Fruit fly (Drosophila melanogaster) whole organism, embryonic: ENCODE measurements around the gene Ndfip.
A peak's percentile ranks its signal among the peaks of the same experiment; 100 is the strongest.

Experiments used
- Asciz ChIP-seq: fragments of 200-800 bp; sonication (Bioruptor generic); optimal IDR thresholded peaks from 2 replicates; lab custom pipeline; 2017; ENCODE audit warnings: missing biosample characterization, mild to moderate bottlenecking, missing genetic modification characterization, missing genetic modification reagents
- Bgb ChIP-seq: fragments of 200-800 bp; sonication (Bioruptor generic); IDR thresholded peaks from 2 replicates; pipeline ENCODE4 v1.3.6; 2022; ENCODE audit warnings: missing biosample characterization, missing genetic modification characterization; ENCODE audit not compliant: partially characterized antibody
- Bteb2 ChIP-seq: fragments of 200-800 bp; sonication (Bioruptor generic); optimal IDR thresholded peaks from 2 replicates; lab custom pipeline; 2016; ENCODE audit warnings: missing biosample characterization, missing genetic modification characterization
- CG10959 ChIP-seq: fragments of 200-800 bp; sonication (Bioruptor generic); IDR thresholded peaks from 2 replicates; pipeline ENCODE4 v1.3.6; 2022; ENCODE audit warnings: missing biosample characterization, missing genetic modification characterization
- CG11695 ChIP-seq: fragments of 200-800 bp; sonication (Bioruptor generic); IDR thresholded peaks from 3 replicates; pipeline ENCODE4 v1.3.6; 2022; ENCODE audit warnings: missing biosample characterization, missing genetic modification characterization
- CG12769 ChIP-seq: fragments of 200-800 bp; sonication (Bioruptor generic); optimal IDR thresholded peaks from 2 replicates; lab custom pipeline; 2019; ENCODE audit warnings: missing biosample characterization, mild to moderate bottlenecking, missing genetic modification characterization, moderate library complexity
- CG14050 ChIP-seq: fragments of 200-800 bp; sonication (Bioruptor generic); IDR thresholded peaks from 3 replicates; pipeline ENCODE4 v1.3.6; 2022; ENCODE audit warnings: missing biosample characterization, missing genetic modification characterization
- CG14710 ChIP-seq: fragments of 200-800 bp; sonication (Bioruptor generic); optimal IDR thresholded peaks from 3 replicates; lab custom pipeline; 2019; ENCODE audit warnings: missing biosample characterization, mild to moderate bottlenecking, missing genetic modification characterization, moderate library complexity
- CG14860 ChIP-seq: fragments of 200-800 bp; sonication (Bioruptor generic); IDR thresholded peaks from 3 replicates; pipeline ENCODE4 v1.3.6; 2022; ENCODE audit warnings: missing biosample characterization, missing genetic modification characterization; ENCODE audit not compliant: partially characterized antibody
- CG15011 ChIP-seq: fragments of 200-800 bp; sonication (Bioruptor generic); optimal IDR thresholded peaks from 3 replicates; lab custom pipeline; 2018; ENCODE audit warnings: missing biosample characterization, mild to moderate bottlenecking, missing genetic modification characterization
- CG1602 ChIP-seq: fragments of 200-800 bp; sonication (Bioruptor generic); optimal IDR thresholded peaks from 3 replicates; lab custom pipeline; 2016; ENCODE audit warnings: missing biosample characterization, missing genetic modification characterization
- CG17612 ChIP-seq: fragments of 200-800 bp; sonication (Bioruptor generic); IDR thresholded peaks from 2 replicates; pipeline ENCODE4 v1.3.6; 2022; ENCODE audit warnings: missing biosample characterization, missing genetic modification characterization
- CG2678 ChIP-seq: fragments of 200-800 bp; sonication (Bioruptor generic); optimal IDR thresholded peaks from 3 replicates; lab custom pipeline; 2019; ENCODE audit warnings: missing biosample characterization, mild to moderate bottlenecking, missing genetic modification characterization, moderate library complexity
- CG31224 ChIP-seq: fragments of 200-800 bp; sonication (Bioruptor generic); IDR thresholded peaks from 2 replicates; pipeline ENCODE4 v1.3.6; 2022; ENCODE audit warnings: missing biosample characterization, missing genetic modification characterization
- CG3407 ChIP-seq: fragments of 200-800 bp; sonication (Bioruptor generic); optimal IDR thresholded peaks from 2 replicates; lab custom pipeline; 2018; ENCODE audit warnings: missing biosample characterization, mild to moderate bottlenecking, missing genetic modification characterization
- CG42726 ChIP-seq: fragments of 200-800 bp; sonication (Bioruptor generic); IDR thresholded peaks from 2 replicates; pipeline ENCODE4 v1.3.6; 2022; ENCODE audit warnings: missing biosample characterization, missing genetic modification characterization; ENCODE audit not compliant: partially characterized antibody
- CG6272 ChIP-seq: fragments of 200-800 bp; sonication (Bioruptor generic); IDR thresholded peaks from 2 replicates; pipeline ENCODE4 v1.3.6; 2022; ENCODE audit warnings: missing biosample characterization, missing genetic modification characterization
- CG8089 ChIP-seq: fragments of 200-800 bp; sonication (Bioruptor generic); optimal IDR thresholded peaks from 3 replicates; lab custom pipeline; 2016; ENCODE audit warnings: missing biosample characterization, missing genetic modification characterization
- CG8290 ChIP-seq, 3 experiments: fragments of 200-800 bp; sonication (Bioruptor generic); optimal IDR thresholded peaks; 2 replicates each; lab custom pipeline; 2016 to 2019; ENCODE audit warnings: missing biosample characterization in 3 of 3, missing genetic modification characterization in 3 of 3, mild to moderate bottlenecking in 2 of 3, moderate library complexity in 1 of 3
- CG8359 ChIP-seq: fragments of 200-800 bp; sonication (Bioruptor generic); optimal IDR thresholded peaks from 2 replicates; lab custom pipeline; 2017; ENCODE audit warnings: missing biosample characterization, mild to moderate bottlenecking, missing genetic modification characterization, borderline replicate concordance
- CG9215 ChIP-seq: fragments of 200-800 bp; sonication (Bioruptor generic); IDR thresholded peaks from 2 replicates; pipeline ENCODE4 v1.3.6; 2022; ENCODE audit warnings: missing biosample characterization, missing genetic modification characterization
- D19B ChIP-seq: fragments of 200-800 bp; sonication (Bioruptor generic); optimal IDR thresholded peaks from 2 replicates; lab custom pipeline; 2017; ENCODE audit warnings: missing biosample characterization, mild to moderate bottlenecking, missing genetic modification characterization
- Ets97D ChIP-seq: fragments of 200-800 bp; sonication (Bioruptor generic); optimal IDR thresholded peaks from 3 replicates; lab custom pipeline; 2016; ENCODE audit warnings: missing biosample characterization, missing genetic modification characterization
- Fer1 ChIP-seq: fragments of 200-800 bp; sonication (Bioruptor generic); optimal IDR thresholded peaks from 2 replicates; lab custom pipeline; 2017; ENCODE audit warnings: missing biosample characterization, mild to moderate bottlenecking, missing genetic modification characterization
- Fer3 ChIP-seq: fragments of 200-800 bp; sonication (Bioruptor generic); optimal IDR thresholded peaks from 2 replicates; lab custom pipeline; 2018; ENCODE audit warnings: missing biosample characterization, mild to moderate bottlenecking, missing genetic modification characterization, moderate library complexity
- Hr3 ChIP-seq: fragments of 200-800 bp; sonication (Bioruptor generic); optimal IDR thresholded peaks from 3 replicates; lab custom pipeline; 2016; ENCODE audit warnings: missing biosample characterization, missing genetic modification characterization
- MBD-R2 ChIP-seq: fragments of 200-800 bp; sonication (Bioruptor generic); IDR thresholded peaks from 2 replicates; pipeline ENCODE4 v1.3.6; 2022; ENCODE audit warnings: missing biosample characterization, missing genetic modification characterization
- Mad ChIP-seq: fragments of 200-800 bp; sonication (Bioruptor generic); optimal IDR thresholded peaks from 2 replicates; lab custom pipeline; 2016; ENCODE audit warnings: missing biosample characterization, missing genetic modification characterization
- Meics ChIP-seq: fragments of 200-800 bp; sonication (Bioruptor generic); optimal IDR thresholded peaks from 2 replicates; lab custom pipeline; 2017; ENCODE audit warnings: missing biosample characterization, mild to moderate bottlenecking, missing genetic modification characterization
- NC2β ChIP-seq: fragments of 200-800 bp; sonication (Bioruptor generic); optimal IDR thresholded peaks from 2 replicates; lab custom pipeline; 2016; ENCODE audit warnings: missing biosample characterization, missing genetic modification characterization
- Rx ChIP-seq: fragments of 200-800 bp; sonication (Bioruptor generic); IDR thresholded peaks from 2 replicates; pipeline ENCODE4 v1.3.6; 2022; ENCODE audit warnings: missing biosample characterization, missing genetic modification characterization
- Sox100B ChIP-seq: fragments of 200-800 bp; sonication (Bioruptor generic); optimal IDR thresholded peaks from 3 replicates; lab custom pipeline; 2018; ENCODE audit warnings: missing biosample characterization, mild to moderate bottlenecking, missing genetic modification characterization
- Xbp1 ChIP-seq: fragments of 200-800 bp; sonication (Bioruptor generic); optimal IDR thresholded peaks from 3 replicates; lab custom pipeline; 2016; ENCODE audit warnings: missing biosample characterization, mild to moderate bottlenecking, missing genetic modification characterization
- al ChIP-seq: fragments of 200-800 bp; sonication (Bioruptor generic); IDR thresholded peaks from 2 replicates; pipeline ENCODE4 v1.3.6; 2022; ENCODE audit warnings: missing biosample characterization, missing genetic modification characterization
- bcd ChIP-seq: fragments of 200-800 bp; sonication (Bioruptor generic); optimal IDR thresholded peaks from 2 replicates; lab custom pipeline; 2017; ENCODE audit warnings: missing biosample characterization, mild to moderate bottlenecking, missing genetic modification characterization
- crc ChIP-seq: fragments of 200-800 bp; sonication (Bioruptor generic); optimal IDR thresholded peaks from 2 replicates; lab custom pipeline; 2016; ENCODE audit warnings: missing biosample characterization, missing genetic modification characterization
- esg ChIP-seq: fragments of 200-800 bp; sonication (Bioruptor generic); conservative IDR thresholded peaks from 2 replicates; pipeline ENCODE4 v1.3.6; 2022; ENCODE audit warnings: missing biosample characterization, missing genetic modification characterization
- ewg ChIP-seq: fragments of 200-800 bp; sonication (Bioruptor generic); optimal IDR thresholded peaks from 3 replicates; lab custom pipeline; 2017; ENCODE audit warnings: mild to moderate bottlenecking, missing biosample characterization, missing genetic modification reagents, missing genetic modification characterization
- fd64A ChIP-seq: fragments of 200-800 bp; sonication (Bioruptor generic); optimal IDR thresholded peaks from 3 replicates; lab custom pipeline; 2018; ENCODE audit warnings: missing biosample characterization, mild to moderate bottlenecking, missing genetic modification characterization
- inv ChIP-seq: fragments of 200-800 bp; sonication (Bioruptor generic); IDR thresholded peaks from 2 replicates; pipeline ENCODE4 v1.3.6; 2022; ENCODE audit warnings: missing biosample characterization, missing genetic modification characterization; ENCODE audit not compliant: partially characterized antibody
- mirr ChIP-seq: fragments of 200-800 bp; sonication (Bioruptor generic); optimal IDR thresholded peaks from 3 replicates; lab custom pipeline; 2018; ENCODE audit warnings: missing biosample characterization, mild to moderate bottlenecking, missing genetic modification characterization
- nau ChIP-seq: fragments of 200-800 bp; sonication (Bioruptor generic); optimal IDR thresholded peaks from 3 replicates; lab custom pipeline; 2017; ENCODE audit warnings: missing biosample characterization, mild to moderate bottlenecking, missing genetic modification characterization, missing genetic modification reagents
- pnt ChIP-seq: fragments of 200-800 bp; sonication (Bioruptor generic); optimal IDR thresholded peaks from 3 replicates; lab custom pipeline; 2016; ENCODE audit warnings: missing biosample characterization, missing genetic modification characterization
- scrt ChIP-seq: fragments of 200-800 bp; sonication (Bioruptor generic); optimal IDR thresholded peaks from 2 replicates; lab custom pipeline; 2018; ENCODE audit warnings: missing biosample characterization, mild to moderate bottlenecking, missing genetic modification characterization, moderate library complexity
- seq ChIP-seq: fragments of 200-800 bp; sonication (Bioruptor generic); IDR thresholded peaks from 2 replicates; pipeline ENCODE4 v1.3.6; 2022; ENCODE audit warnings: missing biosample characterization, missing genetic modification characterization
- slou ChIP-seq: fragments of 200-800 bp; sonication (Bioruptor generic); optimal IDR thresholded peaks from 3 replicates; lab custom pipeline; 2016; ENCODE audit warnings: missing biosample characterization, missing genetic modification characterization
- stc ChIP-seq: fragments of 200-800 bp; sonication (Bioruptor generic); IDR thresholded peaks from 2 replicates; pipeline ENCODE4 v1.3.6; 2022; ENCODE audit warnings: missing biosample characterization, missing genetic modification characterization
- tin ChIP-seq: fragments of 200-800 bp; sonication (Bioruptor generic); optimal IDR thresholded peaks from 3 replicates; lab custom pipeline; 2016; ENCODE audit warnings: missing biosample characterization, missing genetic modification characterization
- vvl ChIP-seq: fragments of 200-800 bp; sonication (Bioruptor generic); IDR thresholded peaks from 2 replicates; pipeline ENCODE4 v1.3.6; 2022; ENCODE audit warnings: missing biosample characterization, missing genetic modification characterization
- wek ChIP-seq: fragments of 200-800 bp; sonication (Bioruptor generic); optimal IDR thresholded peaks from 3 replicates; lab custom pipeline; 2018; ENCODE audit warnings: missing biosample characterization, mild to moderate bottlenecking, missing genetic modification characterization, moderate library complexity
- wor ChIP-seq: fragments of 200-800 bp; sonication (Bioruptor generic); IDR thresholded peaks from 2 replicates; pipeline ENCODE4 v1.3.6; 2022; ENCODE audit warnings: missing biosample characterization, missing genetic modification characterization

Ndfip gene

dm6 chr3L:17644906-17645244, 9.2 kb downstream of the Ndfip start, which contains the start of gene Pep (continued):
- TF ChIP-seq CG2678 (tag; lab: Kevin White, UChicago) (no peak), Bgb (GFP tag; lab: Robert Waterston, UW) (peak; percentile 99), tin (peak; percentile 33), CG31224 (GFP tag; lab: Robert Waterston, UW) (no peak), nau (GFP tag; lab: Kevin White, UChicago) (no peak), fd64A (GFP tag; lab: Kevin White, UChicago) (no peak), bcd (GFP tag; lab: Kevin White, UChicago) (no peak), CG8359 (no peak), Hr3 (peak; percentile 13), CG8290 (GFP tag; optimal IDR thresholded peaks at IDR 0.05; lab: Kevin White, UChicago) (peak; percentile 43), CG8290 (tag; optimal IDR thresholded peaks at IDR 0.05; lab: Kevin White, UChicago) (peak in 1 of 2 experiments; percentile 74), NC2β (GFP tag; lab: Kevin White, UChicago) (peak; percentile 51), mirr (GFP tag; lab: Kevin White, UChicago) (peak; percentile 20), Bteb2 (peak; percentile 0), CG14710 (tag; lab: Kevin White, UChicago) (peak; percentile 73), Rx (GFP tag; lab: Robert Waterston, UW) (no peak), CG10959 (GFP tag; lab: Robert Waterston, UW) (no peak), Fer3 (tag; lab: Kevin White, UChicago) (peak; percentile 30), CG6272 (GFP tag; lab: Robert Waterston, UW) (no peak), Sox100B (no peak), scrt (peak; percentile 24), CG15011 (GFP tag; lab: Kevin White, UChicago) (no peak), Asciz (GFP tag; lab: Kevin White, UChicago) (no peak), Fer1 (peak; percentile 26), wek (GFP tag; lab: Kevin White, UChicago) (peak; percentile 71), D19B (GFP tag; lab: Kevin White, UChicago) (no peak), ewg (peak; percentile 72), Xbp1 (GFP tag; lab: Kevin White, UChicago) (peak; percentile 40), pnt (no peak), CG14860 (GFP tag; lab: Robert Waterston, UW) (peak; percentile 98), CG1602 (GFP tag; lab: Kevin White, UChicago) (no peak), CG8089 (GFP tag; lab: Kevin White, UChicago) (peak; percentile 29), esg (GFP tag; lab: Robert Waterston, UW) (no peak), slou (GFP tag; lab: Kevin White, UChicago) (no peak), crc (GFP tag; lab: Kevin White, UChicago) (no peak), seq (GFP tag; lab: Robert Waterston, UW) (no peak), vvl (peak; percentile 72), Mad (GFP tag; lab: Kevin White, UChicago) (peak; percentile 34), al (GFP tag; lab: Robert Waterston, UW) (no peak), wor (GFP tag; lab: Robert Waterston, UW) (no peak), Ets97D (GFP tag; lab: Kevin White, UChicago) (peak; percentile 80), CG9215 (GFP tag; lab: Robert Waterston, UW) (no peak), MBD-R2 (GFP tag; lab: Robert Waterston, UW) (peak; percentile 56), CG11695 (GFP tag; lab: Robert Waterston, UW) (0 out of 3 replicates have a peak, but pooled peaks have one; percentile 4), Meics (GFP tag; lab: Kevin White, UChicago) (peak; percentile 28), CG14050 (GFP tag; lab: Robert Waterston, UW) (no peak), CG12769 (peak; percentile 23), CG17612 (GFP tag; lab: Robert Waterston, UW) (no peak), CG3407 (GFP tag; lab: Kevin White, UChicago) (no peak), stc (no peak), inv (GFP tag; lab: Robert Waterston, UW) (peak; percentile 99), CG42726 (GFP tag; lab: Robert Waterston, UW) (peak; percentile 99)
